Worm (Caenorhabditis elegans): ENCODE data around the gene tbck-1.
A peak's percentile ranks its signal among the peaks of the same experiment; 100 is the strongest.

tbck-1 gene

ce11 chrII:4854761-4855160 is 26.4 kb downstream of the tbck-1 start:
- TF ChIP-seq lsy-27 (tag; optimal IDR thresholded peaks at IDR 0.05; ENCODE audit: borderline replicate concordance, insufficient read depth) (no peak), cebp-1 (GFP tag; IDR thresholded peaks at IDR 0.05) (no peak), cebp-1 (tag; optimal IDR thresholded peaks at IDR 0.05) (peak; percentile 66), ztf-18 (tag; optimal IDR thresholded peaks at IDR 0.05) (no peak), aptf-3 (GFP tag; IDR thresholded peaks at IDR 0.05) (no peak), egl-44 (GFP tag; IDR thresholded peaks at IDR 0.05) (no peak)

DNA sequence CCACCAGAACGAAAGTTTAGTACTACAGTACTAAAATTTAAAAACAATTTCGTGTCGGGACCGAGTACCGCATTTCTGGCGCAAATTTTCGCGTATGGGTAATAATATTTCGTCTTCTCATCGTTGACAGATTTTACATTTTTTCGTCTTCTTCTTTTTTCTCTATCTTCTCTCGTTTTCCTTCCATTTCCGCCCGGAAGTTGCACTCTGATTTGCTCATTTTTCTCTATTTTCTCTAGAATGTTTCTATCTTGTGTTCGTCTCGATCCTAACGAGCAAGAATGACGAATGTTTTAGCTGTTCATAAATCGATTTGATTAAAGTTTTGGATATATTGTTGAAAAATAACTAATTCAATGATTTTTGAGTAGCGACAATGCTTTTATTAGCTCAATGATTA is 27.1 kb downstream of the tbck-1 start:
- TF ChIP-seq F52B5.7 (tag; optimal IDR thresholded peaks at IDR 0.05) (no peak), repo-1 (tag; optimal IDR thresholded peaks at IDR 0.05) (no peak), K11D2.4 (GFP tag; IDR thresholded peaks at IDR 0.05) (0 out of 2 replicates have a peak, but pooled peaks have one; percentile 19), hsf-1 (GFP tag; IDR thresholded peaks at IDR 0.05) (no peak)

ce11 chrII:4856113-4856512 is 27.8 kb downstream of the tbck-1 start:
- TF ChIP-seq akir-1 (GFP tag; optimal IDR thresholded peaks at IDR 0.05) (no peak), K12H6.12 (tag; optimal IDR thresholded peaks at IDR 0.05) (no peak), ztf-18 (tag; optimal IDR thresholded peaks at IDR 0.05) (no peak), atf-7 (tag; optimal IDR thresholded peaks at IDR 0.05) (no peak), C17E4.6 (GFP tag; IDR thresholded peaks at IDR 0.05) (no peak), egl-44 (GFP tag; IDR thresholded peaks at IDR 0.05) (no peak), rcor-1 (GFP tag; IDR thresholded peaks at IDR 0.05) (no peak), lin-54 (GFP tag; optimal IDR thresholded peaks at IDR 0.05) (no peak), attf-5 (GFP tag; optimal IDR thresholded peaks at IDR 0.05) (peak; percentile 39), ztf-25 (GFP tag; IDR thresholded peaks at IDR 0.05) (no peak), sdz-38 (tag; optimal IDR thresholded peaks at IDR 0.05) (no peak), attf-6 (GFP tag; IDR thresholded peaks at IDR 0.05) (no peak), hlh-12 (tag; optimal IDR thresholded peaks at IDR 0.05) (no peak), ama-1 (optimal IDR thresholded peaks at IDR 0.05) (no peak), ama-1 (GFP tag; optimal IDR thresholded peaks at IDR 0.05) (no peak), lin-40 (tag; optimal IDR thresholded peaks at IDR 0.05) (no peak), nfya-1 (tag; optimal IDR thresholded peaks at IDR 0.05; ENCODE audit: borderline replicate concordance, insufficient read depth) (no peak), pha-4 (tag; optimal IDR thresholded peaks at IDR 0.05) (no peak), madf-3 (GFP tag; IDR thresholded peaks at IDR 0.05) (no peak), somi-1 (GFP tag; optimal IDR thresholded peaks at IDR 0.05) (no peak), mcd-1 (GFP tag; IDR thresholded peaks at IDR 0.05) (no peak), ztf-28 (GFP tag; IDR thresholded peaks at IDR 0.05) (no peak), nfyb-1 (GFP tag; IDR thresholded peaks at IDR 0.05) (0 out of 2 replicates have a peak, but pooled peaks have one; percentile 46), F37B4.10 (GFP tag; IDR thresholded peaks at IDR 0.05) (no peak), tbx-9 (tag; optimal IDR thresholded peaks at IDR 0.05; ENCODE audit: borderline replicate concordance) (no peak), lin-35 (GFP tag; optimal IDR thresholded peaks at IDR 0.05) (no peak), sea-2 (GFP tag; IDR thresholded peaks at IDR 0.05) (no peak), zim-3 (tag; optimal IDR thresholded peaks at IDR 0.05) (no peak), bed-2 (GFP tag; IDR thresholded peaks at IDR 0.05) (no peak), madf-6 (GFP tag; IDR thresholded peaks at IDR 0.05) (no peak), lir-1 (GFP tag; conservative IDR thresholded peaks at IDR 0.05) (no peak), snpc-1.3 (tag; optimal IDR thresholded peaks at IDR 0.05; ENCODE audit: insufficient read depth) (no peak), lin-26 (GFP tag; IDR thresholded peaks at IDR 0.05) (0 out of 2 replicates have a peak, but pooled peaks have one; percentile 13), ztf-26 (tag; optimal IDR thresholded peaks at IDR 0.05) (no peak), gei-17 (GFP tag; optimal IDR thresholded peaks at IDR 0.05) (no peak), snpc-3.4 (tag; optimal IDR thresholded peaks at IDR 0.05) (no peak), pbrm-1 (GFP tag; IDR thresholded peaks at IDR 0.05) (0 out of 2 replicates have a peak, but pooled peaks have one; percentile 12), B0019.2 (GFP tag; conservative IDR thresholded peaks at IDR 0.05) (no peak), let-526 (GFP tag; IDR thresholded peaks at IDR 0.05) (peak; percentile 24; the same call in 1 of the 2 replicates)

Data from whole organism, young adult.